Worm (Caenorhabditis elegans): ENCODE results near the gene srsx-22.

srsx-22 gene

DNA sequence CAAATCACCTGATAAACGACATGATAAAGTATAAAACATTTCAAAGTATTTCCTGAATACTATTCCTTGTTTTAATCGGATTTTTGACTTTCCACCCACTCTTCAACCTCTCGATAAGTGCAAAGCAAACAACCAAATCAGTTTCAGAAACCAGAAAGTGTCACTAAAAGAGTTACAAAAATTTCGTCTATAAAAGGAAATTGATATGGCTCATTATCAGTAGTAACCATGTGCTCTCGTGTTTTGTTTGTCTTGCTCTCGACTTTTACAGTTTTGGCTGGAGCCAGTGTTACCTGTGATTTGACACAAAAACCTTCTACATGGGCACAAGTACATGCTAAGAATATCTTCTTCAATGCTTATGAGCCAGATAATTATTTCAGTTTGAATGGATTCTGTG lies 32.2 kb downstream of the srsx-22 start, which contains the start of gene F52E1.14:
TSS of gene F52E1.14 (plus strand) at position 207 of the 400 bp plus-strand sequence.
- TF ChIP-seq tab-1 (GFP tag; IDR thresholded peaks at IDR 0.05): no peak
- no peak for TF ChIP-seq ref-1 (GFP tag; conservative IDR thresholded peaks at IDR 0.05)
- no peak for TF ChIP-seq med-1 (GFP tag; optimal IDR thresholded peaks at IDR 0.05; ENCODE audit: insufficient read depth)
- TF ChIP-seq T22C8.4 (GFP tag; IDR thresholded peaks at IDR 0.05): no peak
- no peak for TF ChIP-seq klf-2 (GFP tag; conservative IDR thresholded peaks at IDR 0.05)
- no peak for TF ChIP-seq ztf-29 (GFP tag; IDR thresholded peaks at IDR 0.05)
- TF ChIP-seq ztf-23 (GFP tag; IDR thresholded peaks at IDR 0.05): no peak
- TF ChIP-seq flt-1 (GFP tag; IDR thresholded peaks at IDR 0.05): no peak
- TF ChIP-seq cog-1 (tag; optimal IDR thresholded peaks at IDR 0.05): no peak

DNA sequence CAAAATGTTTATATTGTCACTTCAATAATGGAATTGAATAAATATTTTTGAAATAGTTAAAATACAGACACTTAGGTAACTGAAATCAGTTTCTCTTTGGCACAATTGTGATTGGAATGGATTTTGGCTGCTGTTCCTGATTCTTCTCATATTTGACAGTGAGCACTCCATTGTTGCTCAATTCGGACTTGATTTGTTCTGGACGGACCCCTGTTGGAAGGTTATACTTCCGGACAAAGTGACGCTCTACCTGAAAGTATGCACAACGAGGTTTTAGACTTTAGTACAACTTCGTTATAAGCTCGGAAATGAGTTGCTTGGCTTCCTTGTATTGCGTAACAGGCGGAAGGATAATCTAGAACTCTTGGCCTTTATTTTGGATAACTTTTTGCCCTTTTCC lies 33.3 kb downstream of the srsx-22 start:
- no peak for TF ChIP-seq klf-2 (GFP tag; conservative IDR thresholded peaks at IDR 0.05)
- no peak for TF ChIP-seq cog-1 (tag; optimal IDR thresholded peaks at IDR 0.05)
- TF ChIP-seq ref-1 (GFP tag; conservative IDR thresholded peaks at IDR 0.05): no peak
- TF ChIP-seq ztf-29 (GFP tag; IDR thresholded peaks at IDR 0.05): no peak
- TF ChIP-seq flt-1 (GFP tag; IDR thresholded peaks at IDR 0.05): no peak
- no peak for TF ChIP-seq tab-1 (GFP tag; IDR thresholded peaks at IDR 0.05)
- no peak for TF ChIP-seq ztf-23 (GFP tag; IDR thresholded peaks at IDR 0.05)
- no peak for TF ChIP-seq med-1 (GFP tag; optimal IDR thresholded peaks at IDR 0.05; ENCODE audit: insufficient read depth)
- no peak for TF ChIP-seq T22C8.4 (GFP tag; IDR thresholded peaks at IDR 0.05)

DNA sequence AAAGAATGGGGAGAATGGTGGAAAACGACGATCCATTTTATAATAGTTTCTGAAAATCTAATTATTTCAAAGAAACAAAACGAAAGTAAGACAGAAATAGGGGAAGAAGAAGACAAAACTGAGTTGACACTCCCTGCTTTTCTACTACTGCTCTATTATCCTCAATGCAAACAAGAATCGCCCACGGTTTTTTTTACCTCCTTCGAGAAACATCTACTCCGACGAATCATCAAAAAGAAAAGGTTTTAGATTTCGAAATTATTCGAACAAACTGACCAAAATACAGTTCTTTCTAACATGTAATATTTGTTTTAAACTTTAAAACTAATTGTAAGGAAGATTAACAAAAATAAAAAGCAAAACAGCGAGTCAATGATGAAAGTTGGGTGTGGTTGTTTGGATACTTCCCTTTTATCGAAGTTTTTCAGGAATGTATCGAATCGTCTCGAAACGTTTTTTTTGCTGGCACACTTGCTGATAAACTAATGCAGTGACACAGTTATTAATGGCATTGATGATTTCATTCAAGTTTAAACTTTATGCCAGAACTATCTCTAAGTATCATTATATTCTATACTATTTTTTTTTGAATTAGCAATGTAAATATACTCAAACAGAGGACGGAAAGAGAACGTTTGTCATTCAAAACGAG lies 34.5 kb downstream of the srsx-22 start, which contains the start of gene hsp-17:
TSS of gene hsp-17 (minus strand) at position 51 of the 652 bp plus-strand sequence.
- TF ChIP-seq flt-1 (GFP tag; IDR thresholded peaks at IDR 0.05): no peak
- TF ChIP-seq tab-1 (GFP tag; IDR thresholded peaks at IDR 0.05): no peak

DNA sequence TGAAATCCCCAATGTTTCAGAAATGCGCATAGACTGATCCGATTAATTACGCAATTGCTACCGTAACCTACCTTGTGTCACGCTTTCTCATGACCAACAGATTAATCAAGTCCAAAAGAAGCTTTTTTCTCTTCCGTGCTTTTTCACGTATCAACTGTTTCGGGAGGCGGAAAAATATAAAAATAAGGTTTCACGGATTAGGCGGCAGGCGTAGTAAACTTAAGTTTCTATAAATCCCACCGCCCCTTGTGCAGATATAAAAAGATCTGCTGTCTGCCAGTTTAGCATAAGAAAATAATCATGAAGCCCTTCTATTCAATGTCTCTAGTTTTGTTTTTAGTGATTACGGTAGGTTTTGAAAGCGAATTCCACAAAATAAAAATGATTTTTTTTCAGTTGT lies 35.6 kb downstream of the srsx-22 start, which contains the start of gene gcy-7:
TSS of gene gcy-7 (plus strand) at position 301 of the 400 bp plus-strand sequence.
- TF ChIP-seq med-1 (GFP tag; optimal IDR thresholded peaks at IDR 0.05; ENCODE audit: insufficient read depth) (no peak), tab-1 (GFP tag; IDR thresholded peaks at IDR 0.05) (no peak), T22C8.4 (GFP tag; IDR thresholded peaks at IDR 0.05) (no peak), cog-1 (tag; optimal IDR thresholded peaks at IDR 0.05) (no peak), flt-1 (GFP tag; IDR thresholded peaks at IDR 0.05) (no peak), klf-2 (GFP tag; conservative IDR thresholded peaks at IDR 0.05) (no peak), ztf-23 (GFP tag; IDR thresholded peaks at IDR 0.05) (no peak), ref-1 (GFP tag; conservative IDR thresholded peaks at IDR 0.05) (no peak), ztf-29 (GFP tag; IDR thresholded peaks at IDR 0.05) (no peak)

- TF ChIP-seq ztf-23 (GFP tag; IDR thresholded peaks at IDR 0.05) (no peak), tab-1 (GFP tag; IDR thresholded peaks at IDR 0.05) (no peak), cog-1 (tag; optimal IDR thresholded peaks at IDR 0.05) (no peak), flt-1 (GFP tag; IDR thresholded peaks at IDR 0.05) (no peak), med-1 (GFP tag; optimal IDR thresholded peaks at IDR 0.05; ENCODE audit: insufficient read depth) (no peak), klf-2 (GFP tag; conservative IDR thresholded peaks at IDR 0.05) (no peak)
Observed at ce11 chrV:8389307-8389706, 37.8 kb downstream of the srsx-22 start.

DNA sequence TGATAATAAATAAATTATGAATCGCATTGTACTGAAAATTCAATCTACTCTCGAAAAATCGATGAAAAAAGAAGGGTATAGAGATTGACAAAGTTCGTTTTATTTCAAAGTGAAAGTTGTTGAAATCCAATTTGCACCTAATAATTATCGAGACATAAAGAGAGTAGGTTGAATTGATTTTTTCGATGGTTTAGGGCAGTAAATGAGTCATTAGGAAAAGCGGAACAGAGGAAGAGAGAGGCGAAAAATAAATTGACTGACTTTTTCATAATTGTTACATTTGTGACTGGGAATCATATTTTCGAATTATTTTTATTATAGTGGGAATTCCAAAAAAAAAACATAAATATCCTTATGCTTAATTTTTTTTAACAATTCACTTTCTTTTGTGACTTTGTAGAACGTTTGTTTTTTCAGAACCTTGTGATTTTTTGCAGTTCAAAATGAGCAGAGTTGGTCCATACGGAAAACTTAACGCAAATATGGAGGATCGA lies 42.9 kb downstream of the srsx-22 start, which contains the start of the genes pho-6 and F52E1.3:
TSS of gene pho-6 (minus strand) at position 101 of the 494 bp plus-strand sequence.
TSS of gene F52E1.3 (plus strand) at position 444 of the 494 bp plus-strand sequence.
- no peak for TF ChIP-seq flt-1 (GFP tag; IDR thresholded peaks at IDR 0.05)
- no peak for TF ChIP-seq med-1 (GFP tag; optimal IDR thresholded peaks at IDR 0.05; ENCODE audit: insufficient read depth)
- no peak for TF ChIP-seq cog-1 (tag; optimal IDR thresholded peaks at IDR 0.05)
- no peak for TF ChIP-seq klf-2 (GFP tag; conservative IDR thresholded peaks at IDR 0.05)
- no peak for TF ChIP-seq tab-1 (GFP tag; IDR thresholded peaks at IDR 0.05)
- no peak for TF ChIP-seq T22C8.4 (GFP tag; IDR thresholded peaks at IDR 0.05)
- no peak for TF ChIP-seq ztf-23 (GFP tag; IDR thresholded peaks at IDR 0.05)
- TF ChIP-seq ref-1 (GFP tag; conservative IDR thresholded peaks at IDR 0.05): no peak
- TF ChIP-seq ztf-29 (GFP tag; IDR thresholded peaks at IDR 0.05): no peak

DNA sequence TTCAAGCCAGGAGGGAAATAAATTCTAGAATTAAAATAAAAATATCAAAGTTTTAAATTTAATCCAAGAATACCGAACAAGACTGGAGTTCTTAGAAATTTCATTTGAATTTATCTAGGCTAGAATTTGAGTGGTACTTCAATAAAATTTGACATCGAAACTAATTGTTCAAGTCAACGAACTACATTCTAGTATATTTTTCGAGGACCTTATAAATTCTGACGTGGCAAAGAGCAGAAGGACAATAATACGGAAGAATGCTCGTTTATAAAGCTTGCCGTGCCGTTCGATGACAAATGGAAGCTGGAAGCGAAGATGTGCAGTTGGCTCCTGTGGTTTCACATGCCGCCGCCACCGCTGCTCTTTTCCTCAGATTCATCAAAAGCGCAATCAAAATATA lies 49.3 kb downstream of the srsx-22 start:
- TF ChIP-seq tab-1 (GFP tag; IDR thresholded peaks at IDR 0.05): no peak
- TF ChIP-seq flt-1 (GFP tag; IDR thresholded peaks at IDR 0.05): no peak
- TF ChIP-seq klf-2 (GFP tag; conservative IDR thresholded peaks at IDR 0.05): no peak
- no peak for TF ChIP-seq ztf-29 (GFP tag; IDR thresholded peaks at IDR 0.05)
- TF ChIP-seq T22C8.4 (GFP tag; IDR thresholded peaks at IDR 0.05): no peak

DNA sequence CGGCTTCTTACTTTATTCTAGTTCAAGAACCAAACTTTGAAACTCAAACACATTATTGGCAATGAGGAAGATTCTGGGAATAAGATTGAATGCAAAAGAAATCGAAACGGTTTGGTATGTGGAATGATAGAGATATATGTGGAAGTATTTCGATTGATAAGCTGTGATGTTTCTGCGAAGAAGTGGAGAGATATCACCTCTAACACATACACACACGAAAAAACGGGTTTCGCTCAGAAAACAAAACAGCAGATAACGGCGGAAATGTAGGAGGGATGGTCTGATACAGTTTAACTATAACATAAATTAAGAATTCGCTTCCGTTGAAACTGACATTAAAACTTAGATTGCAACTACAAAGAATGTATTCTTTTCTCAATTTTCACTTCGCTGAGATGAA lies 49.8 kb downstream of the srsx-22 start:
- no peak for TF ChIP-seq ztf-23 (GFP tag; IDR thresholded peaks at IDR 0.05)
- no peak for TF ChIP-seq T22C8.4 (GFP tag; IDR thresholded peaks at IDR 0.05)
- no peak for TF ChIP-seq klf-2 (GFP tag; conservative IDR thresholded peaks at IDR 0.05)
- TF ChIP-seq ref-1 (GFP tag; conservative IDR thresholded peaks at IDR 0.05): no peak
- no peak for TF ChIP-seq flt-1 (GFP tag; IDR thresholded peaks at IDR 0.05)
- TF ChIP-seq ztf-29 (GFP tag; IDR thresholded peaks at IDR 0.05): no peak
- TF ChIP-seq med-1 (GFP tag; optimal IDR thresholded peaks at IDR 0.05; ENCODE audit: insufficient read depth): no peak
- no peak for TF ChIP-seq tab-1 (GFP tag; IDR thresholded peaks at IDR 0.05)

- TF ChIP-seq cog-1 (tag; optimal IDR thresholded peaks at IDR 0.05) (no peak), T22C8.4 (GFP tag; IDR thresholded peaks at IDR 0.05) (no peak)
Observed at ce11 chrV:8402392-8402791, 50.9 kb downstream of the srsx-22 start, which contains the start of gene F52E1.9. Gene F52E1.9, minus strand, starts transcription at chrV:8402669.
